Fruit fly (Drosophila melanogaster) whole organism, embryonic: ENCODE results near the gene UQCR-C2.

ENCODE experiments used
- ATbp ChIP-seq: fragments of 200-800 bp; sonication (Bioruptor generic); optimal IDR thresholded peaks from 2 replicates; lab custom pipeline; 2017; ENCODE audit warnings: missing biosample characterization, mild to moderate bottlenecking, missing genetic modification characterization, missing genetic modification reagents
- Adf1 ChIP-seq: fragments of 200-800 bp; sonication (Bioruptor generic); IDR thresholded peaks from 2 replicates; pipeline ENCODE4 v1.3.6; 2022; ENCODE audit warnings: missing biosample characterization, missing genetic modification characterization
- Atf-2 ChIP-seq: fragments of 200-800 bp; sonication (Bioruptor generic); optimal IDR thresholded peaks from 2 replicates; lab custom pipeline; 2016; ENCODE audit warnings: missing biosample characterization, missing genetic modification characterization
- CG10979 ChIP-seq: fragments of 200-800 bp; sonication (Bioruptor generic); optimal IDR thresholded peaks from 2 replicates; lab custom pipeline; 2018; ENCODE audit warnings: missing biosample characterization, mild to moderate bottlenecking, missing genetic modification characterization, moderate library complexity
- CG12104 ChIP-seq: fragments of 200-800 bp; sonication (Bioruptor generic); optimal IDR thresholded peaks from 3 replicates; lab custom pipeline; 2016; ENCODE audit warnings: missing biosample characterization, missing genetic modification characterization
- CG14441 ChIP-seq: fragments of 200-800 bp; sonication (Bioruptor generic); IDR thresholded peaks from 2 replicates; pipeline ENCODE4 v1.3.6; 2022; ENCODE audit warnings: missing biosample characterization, missing genetic modification characterization
- CG15601 ChIP-seq: fragments of 200-800 bp; sonication (Bioruptor generic); optimal IDR thresholded peaks from 3 replicates; lab custom pipeline; 2019; ENCODE audit warnings: missing biosample characterization, mild to moderate bottlenecking, missing genetic modification characterization, moderate library complexity
- CG1647 ChIP-seq: fragments of 200-800 bp; sonication (Bioruptor generic); optimal IDR thresholded peaks from 3 replicates; lab custom pipeline; 2016; ENCODE audit warnings: missing biosample characterization, missing genetic modification characterization
- CG17359 ChIP-seq: fragments of 200-800 bp; sonication (Bioruptor generic); optimal IDR thresholded peaks from 3 replicates; lab custom pipeline; 2018; ENCODE audit warnings: missing biosample characterization, mild to moderate bottlenecking, missing genetic modification characterization, moderate library complexity
- CG2712 ChIP-seq: fragments of 200-800 bp; optimal IDR thresholded peaks from 3 replicates; lab custom pipeline; 2019; ENCODE audit warnings: missing biosample characterization, mild to moderate bottlenecking, missing genetic modification characterization, moderate library complexity
- CG3065 ChIP-seq: fragments of 200-800 bp; sonication (Bioruptor generic); optimal IDR thresholded peaks from 2 replicates; lab custom pipeline; 2016; ENCODE audit warnings: missing biosample characterization, missing genetic modification characterization
- CG3281 ChIP-seq: fragments of 200-800 bp; sonication (Bioruptor generic); optimal IDR thresholded peaks from 3 replicates; lab custom pipeline; 2017; ENCODE audit warnings: missing biosample characterization, mild to moderate bottlenecking, missing genetic modification characterization
- CG4328 ChIP-seq: fragments of 200-800 bp; sonication (Bioruptor generic); optimal IDR thresholded peaks from 3 replicates; lab custom pipeline; 2017; ENCODE audit warnings: missing biosample characterization, missing genetic modification reagents, missing genetic modification characterization
- CG6254 ChIP-seq: fragments of 200-800 bp; sonication (Bioruptor generic); optimal IDR thresholded peaks from 3 replicates; lab custom pipeline; 2017; ENCODE audit warnings: mild to moderate bottlenecking, missing biosample characterization, missing genetic modification reagents, missing genetic modification characterization
- CG7372 ChIP-seq: fragments of 200-800 bp; sonication (Bioruptor generic); IDR thresholded peaks from 2 replicates; pipeline ENCODE4 v1.3.6; 2022; ENCODE audit warnings: missing biosample characterization, missing genetic modification characterization
- CG8089 ChIP-seq: fragments of 200-800 bp; sonication (Bioruptor generic); optimal IDR thresholded peaks from 3 replicates; lab custom pipeline; 2016; ENCODE audit warnings: missing biosample characterization, missing genetic modification characterization
- CG8388 ChIP-seq: fragments of 200-800 bp; sonication (Bioruptor generic); optimal IDR thresholded peaks from 2 replicates; lab custom pipeline; 2019; ENCODE audit warnings: missing biosample characterization, mild to moderate bottlenecking, missing genetic modification characterization, moderate library complexity
- Dip2 ChIP-seq: fragments of 200-800 bp; sonication (Bioruptor generic); IDR thresholded peaks from 2 replicates; pipeline ENCODE4 v1.3.6; 2022; ENCODE audit warnings: missing biosample characterization, missing genetic modification characterization
- Gug ChIP-seq: fragments of 200-800 bp; sonication (Bioruptor generic); IDR thresholded peaks from 4 replicates; pipeline ENCODE4 v1.3.6; 2022; ENCODE audit warnings: missing biosample characterization, missing genetic modification characterization
- H15 ChIP-seq: fragments of 200-800 bp; sonication (Bioruptor generic); IDR thresholded peaks from 3 replicates; pipeline ENCODE4 v1.3.6; 2022; ENCODE audit warnings: missing biosample characterization, missing genetic modification characterization
- HLH3B ChIP-seq: fragments of 200-800 bp; sonication (Bioruptor generic); IDR thresholded peaks from 2 replicates; pipeline ENCODE4 v1.3.6; 2022; ENCODE audit warnings: missing biosample characterization, missing genetic modification characterization
- Hr78 ChIP-seq, 2 experiments: fragments of 200-800 bp in 1 of 2; fragments of >200 bp in 1 of 2; sonication (Bioruptor generic) in 1 of 2; optimal IDR thresholded peaks; 2 replicates each; lab custom pipeline; 2017 to 2019; ENCODE audit warnings: missing biosample characterization in 2 of 2, missing genetic modification characterization in 2 of 2, mild to moderate bottlenecking in 1 of 2, moderate library complexity in 1 of 2
- Max ChIP-seq: fragments of 200-800 bp; sonication (Bioruptor generic); optimal IDR thresholded peaks from 2 replicates; lab custom pipeline; 2016; ENCODE audit warnings: missing biosample characterization, mild to moderate bottlenecking, missing genetic modification characterization
- NK7.1 ChIP-seq: fragments of 200-800 bp; sonication (Bioruptor generic); optimal IDR thresholded peaks from 3 replicates; lab custom pipeline; 2016; ENCODE audit warnings: missing biosample characterization, missing genetic modification characterization
- Poxn ChIP-seq: fragments of 200-800 bp; sonication (Bioruptor generic); IDR thresholded peaks from 2 replicates; pipeline ENCODE4 v1.3.6; 2022; ENCODE audit warnings: missing biosample characterization, missing genetic modification characterization
- Rx ChIP-seq: fragments of 200-800 bp; sonication (Bioruptor generic); IDR thresholded peaks from 2 replicates; pipeline ENCODE4 v1.3.6; 2022; ENCODE audit warnings: missing biosample characterization, missing genetic modification characterization
- Usf ChIP-seq: fragments of 200-800 bp; sonication (Bioruptor generic); optimal IDR thresholded peaks from 2 replicates; lab custom pipeline; 2017; ENCODE audit warnings: missing genotype, missing biosample characterization, missing genetic modification characterization
- bab2 ChIP-seq: fragments of 200-800 bp; sonication (Bioruptor generic); optimal IDR thresholded peaks from 2 replicates; lab custom pipeline; 2016; ENCODE audit warnings: missing biosample characterization, missing genetic modification characterization
- bbx ChIP-seq: fragments of 200-800 bp; sonication (Bioruptor generic); IDR thresholded peaks from 2 replicates; pipeline ENCODE4 v1.3.6; 2022; ENCODE audit warnings: missing biosample characterization, missing genetic modification characterization; ENCODE audit not compliant: partially characterized antibody
- cato ChIP-seq: fragments of 200-800 bp; sonication (Bioruptor generic); optimal IDR thresholded peaks from 2 replicates; lab custom pipeline; 2016; ENCODE audit warnings: missing biosample characterization, missing genetic modification characterization, borderline replicate concordance
- caup ChIP-seq: fragments of 200-800 bp; sonication (Bioruptor generic); optimal IDR thresholded peaks from 3 replicates; lab custom pipeline; 2017; ENCODE audit warnings: missing biosample characterization, mild to moderate bottlenecking, missing genetic modification characterization, moderate library complexity; ENCODE audit not compliant: severe bottlenecking
- chif ChIP-seq, 2 experiments: fragments of 200-800 bp; sonication (Bioruptor generic); optimal IDR thresholded peaks; 3 replicates each; lab custom pipeline; 2016; ENCODE audit warnings: missing biosample characterization in 2 of 2, missing genetic modification characterization in 2 of 2
- dan ChIP-seq: fragments of 200-800 bp; sonication (Bioruptor generic); IDR thresholded peaks from 2 replicates; pipeline ENCODE4 v1.3.6; 2022; ENCODE audit warnings: missing biosample characterization, missing genetic modification characterization
- dati ChIP-seq: fragments of 200-800 bp; sonication (Bioruptor generic); IDR thresholded peaks from 2 replicates; pipeline ENCODE4 v1.3.6; 2022; ENCODE audit warnings: missing biosample characterization, missing genetic modification characterization
- dm ChIP-seq: fragments of 200-800 bp; sonication (Bioruptor generic); optimal IDR thresholded peaks from 3 replicates; lab custom pipeline; 2016; ENCODE audit warnings: missing biosample characterization, missing genetic modification characterization
- emc ChIP-seq: fragments of 200-800 bp; sonication (Bioruptor generic); optimal IDR thresholded peaks from 2 replicates; lab custom pipeline; 2016; ENCODE audit warnings: missing biosample characterization, missing genetic modification characterization
- fd96Cb ChIP-seq: fragments of 200-800 bp; sonication (Bioruptor generic); optimal IDR thresholded peaks from 2 replicates; lab custom pipeline; 2018; ENCODE audit warnings: missing biosample characterization, mild to moderate bottlenecking, missing genetic modification characterization, moderate library complexity
- fu2 ChIP-seq: fragments of 200-800 bp; sonication (Bioruptor generic); optimal IDR thresholded peaks from 2 replicates; lab custom pipeline; 2016; ENCODE audit warnings: missing biosample characterization, missing genetic modification characterization
- gfzf ChIP-seq: fragments of 200-800 bp; sonication (Bioruptor generic); optimal IDR thresholded peaks from 2 replicates; lab custom pipeline; 2016; ENCODE audit warnings: missing biosample characterization, mild to moderate bottlenecking, missing genetic modification characterization, moderate library complexity
- gsb-n ChIP-seq: fragments of 200-800 bp; sonication (Bioruptor generic); optimal IDR thresholded peaks from 3 replicates; lab custom pipeline; 2018; ENCODE audit warnings: missing biosample characterization, mild to moderate bottlenecking, missing genetic modification characterization
- hth ChIP-seq: fragments of >200 bp; optimal IDR thresholded peaks from 2 replicates; lab custom pipeline; 2017; ENCODE audit warnings: inconsistent platforms
- jing ChIP-seq: fragments of 200-800 bp; sonication (Bioruptor generic); optimal IDR thresholded peaks from 2 replicates; lab custom pipeline; 2018; ENCODE audit warnings: missing biosample characterization, mild to moderate bottlenecking, missing genetic modification characterization
- klu ChIP-seq: fragments of 200-800 bp; sonication (Bioruptor generic); IDR thresholded peaks from 2 replicates; pipeline ENCODE4 v1.3.6; 2022; ENCODE audit warnings: missing biosample characterization, missing genetic modification characterization
- mirr ChIP-seq: fragments of 200-800 bp; sonication (Bioruptor generic); optimal IDR thresholded peaks from 3 replicates; lab custom pipeline; 2018; ENCODE audit warnings: missing biosample characterization, mild to moderate bottlenecking, missing genetic modification characterization
- nerfin-2 ChIP-seq: fragments of 200-800 bp; sonication (Bioruptor generic); IDR thresholded peaks from 2 replicates; pipeline ENCODE4 v1.3.6; 2022; ENCODE audit warnings: missing biosample characterization, missing genetic modification characterization; ENCODE audit not compliant: partially characterized antibody
- prd ChIP-seq, 3 experiments: fragments of >200 bp in 2 of 3; fragments of 200-800 bp in 1 of 3; sonication (Bioruptor generic) in 1 of 3; optimal IDR thresholded peaks in 2 of 3; IDR thresholded peaks in 1 of 3; 2 replicates in 2 of 3; 3 replicates in 1 of 3; pipeline versions ENCODE4 v1.3.6 to Lab custom; 2017 to 2022; ENCODE audit warnings: missing biosample characterization in 1 of 3, missing genetic modification characterization in 1 of 3
- psq ChIP-seq: fragments of 200-800 bp; sonication (Bioruptor generic); optimal IDR thresholded peaks from 2 replicates; lab custom pipeline; 2017; ENCODE audit warnings: missing biosample characterization, missing genetic modification characterization
- repo ChIP-seq: fragments of 200-800 bp; sonication (Bioruptor generic); optimal IDR thresholded peaks from 2 replicates; lab custom pipeline; 2016; ENCODE audit warnings: missing biosample characterization, missing genetic modification characterization
- ro ChIP-seq: fragments of 200-800 bp; sonication (Bioruptor generic); IDR thresholded peaks from 2 replicates; pipeline ENCODE4 v1.3.6; 2022; ENCODE audit warnings: missing biosample characterization, missing genetic modification characterization
- vnd ChIP-seq: fragments of 200-800 bp; sonication (Bioruptor generic); IDR thresholded peaks from 3 replicates; pipeline ENCODE4 v1.3.6; 2022; ENCODE audit warnings: missing biosample characterization, missing genetic modification characterization; ENCODE audit not compliant: partially characterized antibody
- vvl ChIP-seq: fragments of 200-800 bp; sonication (Bioruptor generic); IDR thresholded peaks from 2 replicates; pipeline ENCODE4 v1.3.6; 2022; ENCODE audit warnings: missing biosample characterization, missing genetic modification characterization

UQCR-C2 gene

DNA sequence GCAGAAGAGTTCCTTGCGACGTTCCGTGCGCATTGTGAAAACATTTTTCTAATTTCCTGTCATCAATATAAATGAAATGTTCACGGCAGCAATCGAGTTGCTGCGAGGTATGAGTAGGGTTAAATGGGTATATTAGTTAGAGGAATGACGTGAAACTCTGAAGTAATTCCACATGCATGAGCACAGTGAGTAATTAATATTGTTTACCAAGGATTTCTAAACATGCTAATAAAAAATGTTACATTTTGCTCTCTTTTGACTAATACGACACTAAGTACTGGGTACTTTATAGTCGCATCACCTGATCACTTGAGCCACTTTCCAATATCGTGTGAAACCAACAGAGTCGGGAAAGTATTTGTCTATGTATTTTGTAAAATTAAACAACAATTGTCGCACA lies 39.7 kb upstream of the UQCR-C2 start (continued):
- TF ChIP-seq HLH3B (GFP tag; lab: Robert Waterston, UW) = peak; percentile 64; the same call in 1 of the 2 replicates
- TF ChIP-seq Hr78 (GFP tag; optimal IDR thresholded peaks at IDR 0.05; lab: Kevin White, UChicago) = no peak
- no peak for TF ChIP-seq klu (GFP tag; lab: Robert Waterston, UW)
- no peak for TF ChIP-seq CG4328 (GFP tag; lab: Kevin White, UChicago)
- no peak for TF ChIP-seq prd (optimal IDR thresholded peaks at IDR 0.05; lab: Kevin White, UChicago)
- peak; percentile 66; the same call in 2 of the 3 replicates for TF ChIP-seq prd (GFP tag; IDR thresholded peaks at IDR 0.05; lab: Robert Waterston, UW)
- no peak for TF ChIP-seq gfzf
- peak; percentile 16 for TF ChIP-seq Atf-2 (GFP tag; lab: Kevin White, UChicago)
- TF ChIP-seq H15 = 0 out of 3 replicates have a peak, but pooled peaks have one; percentile 40
- no peak for TF ChIP-seq cato (GFP tag; lab: Kevin White, UChicago)
- TF ChIP-seq Max = no peak
- TF ChIP-seq mirr (GFP tag; lab: Kevin White, UChicago) = no peak
- TF ChIP-seq chif (GFP tag; optimal IDR thresholded peaks at IDR 0.05; lab: Kevin White, UChicago) = peak in 1 of 2 experiments; percentile 65
- TF ChIP-seq Adf1 = no peak
- peak; percentile 21 for TF ChIP-seq CG1647
- no peak for TF ChIP-seq hth
- no peak for TF ChIP-seq repo
- no peak for TF ChIP-seq ro (GFP tag; lab: Robert Waterston, UW)
- TF ChIP-seq CG15601 (tag; lab: Kevin White, UChicago) = no peak
- TF ChIP-seq CG10979 (tag; lab: Kevin White, UChicago) = no peak
- TF ChIP-seq CG8388 (GFP tag; lab: Kevin White, UChicago) = peak; percentile 50
- no peak for TF ChIP-seq CG2712 (tag; lab: Kevin White, UChicago)
- no peak for TF ChIP-seq CG12104 (GFP tag; lab: Kevin White, UChicago)
- TF ChIP-seq Usf (GFP tag; lab: Kevin White, UChicago) = no peak
- no peak for TF ChIP-seq Poxn (GFP tag; lab: Robert Waterston, UW)
- no peak for TF ChIP-seq caup (GFP tag; lab: Kevin White, UChicago)
- no peak for TF ChIP-seq bab2 (GFP tag; lab: Kevin White, UChicago)
- peak; percentile 11 for TF ChIP-seq ATbp (GFP tag; lab: Kevin White, UChicago)
- TF ChIP-seq vvl (GFP tag; lab: Robert Waterston, UW) = no peak
- TF ChIP-seq NK7.1 (GFP tag; lab: Kevin White, UChicago) = no peak
- TF ChIP-seq bbx (GFP tag; lab: Robert Waterston, UW) = no peak
- TF ChIP-seq fu2 (GFP tag; lab: Kevin White, UChicago) = peak; percentile 4
- no peak for TF ChIP-seq psq (GFP tag; lab: Kevin White, UChicago)
- TF ChIP-seq CG3281 (GFP tag; lab: Kevin White, UChicago) = no peak
- peak; percentile 49; the same call in 1 of the 2 replicates for TF ChIP-seq CG14441 (GFP tag; lab: Robert Waterston, UW)
- no peak for TF ChIP-seq dati (GFP tag; lab: Robert Waterston, UW)
- no peak for TF ChIP-seq Rx (GFP tag; lab: Robert Waterston, UW)
- TF ChIP-seq CG8089 = peak; percentile 3
- TF ChIP-seq jing (GFP tag; lab: Kevin White, UChicago) = no peak
- TF ChIP-seq dan (GFP tag; lab: Robert Waterston, UW) = no peak
- TF ChIP-seq fd96Cb = peak; percentile 71
- no peak for TF ChIP-seq dm (GFP tag; lab: Kevin White, UChicago)
- no peak for TF ChIP-seq CG6254 (GFP tag; lab: Kevin White, UChicago)
- TF ChIP-seq vnd (GFP tag; lab: Robert Waterston, UW) = no peak
- TF ChIP-seq CG17359 (tag; lab: Kevin White, UChicago) = no peak
- TF ChIP-seq nerfin-2 (GFP tag; lab: Robert Waterston, UW) = no peak
- TF ChIP-seq CG3065 (GFP tag; lab: Kevin White, UChicago) = no peak
- no peak for TF ChIP-seq emc (GFP tag; lab: Kevin White, UChicago)
- TF ChIP-seq Gug (GFP tag; lab: Robert Waterston, UW) = peak; percentile 21; the same call in 1 of the 4 replicates
- no peak for TF ChIP-seq Dip2 (GFP tag; lab: Robert Waterston, UW)
- no peak for TF ChIP-seq CG7372
- TF ChIP-seq gsb-n = no peak
